Fruit fly (Drosophila melanogaster): ENCODE results near the gene Sxl.
A peak's percentile ranks its signal among the peaks of the same experiment; 100 is the strongest.

Sxl gene

DNA sequence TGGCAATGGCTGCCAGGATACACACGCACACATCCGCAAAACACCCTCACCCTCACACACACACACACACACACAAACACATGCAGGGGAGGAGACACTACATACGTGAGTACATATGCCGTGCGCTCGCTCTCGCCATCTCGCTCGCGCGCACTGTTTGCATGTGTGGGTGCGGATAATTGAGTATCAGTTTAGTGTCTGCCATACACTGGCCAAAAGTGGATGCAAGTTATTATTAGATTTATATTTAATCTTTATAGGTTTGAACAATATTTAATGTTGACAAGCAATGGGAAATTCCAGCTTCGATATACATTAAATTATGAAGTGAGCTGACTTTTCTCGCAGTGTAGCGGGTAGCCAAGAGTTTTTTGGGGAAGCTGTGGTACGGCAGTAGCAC lies 19.9 kb upstream of the Sxl start (continued):
- TF ChIP-seq oc (tag; optimal IDR thresholded peaks at IDR 0.05) (peak; percentile 13), CG2199 (GFP tag; IDR thresholded peaks at IDR 0.05) (no peak), CG8478 (optimal IDR thresholded peaks at IDR 0.05) (no peak), CG11456 (GFP tag; IDR thresholded peaks at IDR 0.05) (no peak), ase (GFP tag; IDR thresholded peaks at IDR 0.05) (0 out of 3 replicates have a peak, but pooled peaks have one; percentile 48), E2f2 (GFP tag; IDR thresholded peaks at IDR 0.05) (0 out of 2 replicates have a peak, but pooled peaks have one; percentile 23), Lim3 (GFP tag; IDR thresholded peaks at IDR 0.05) (no peak), ci (GFP tag; IDR thresholded peaks at IDR 0.05) (peak; percentile 75), CG7928 (GFP tag; optimal IDR thresholded peaks at IDR 0.05) (no peak), ab (GFP tag; optimal IDR thresholded peaks at IDR 0.05) (no peak), CG11085 (GFP tag; IDR thresholded peaks at IDR 0.05) (peak; percentile 56; the same call in 1 of the 2 replicates), MTF-1 (GFP tag; optimal IDR thresholded peaks at IDR 0.05; ENCODE audit: borderline replicate concordance) (peak; percentile 15), ken (GFP tag; IDR thresholded peaks at IDR 0.05) (peak; percentile 59; the same call in 1 of the 3 replicates), CG17912 (GFP tag; optimal IDR thresholded peaks at IDR 0.05) (no peak), CG1602 (GFP tag; optimal IDR thresholded peaks at IDR 0.05) (peak; percentile 31), tll (GFP tag; optimal IDR thresholded peaks at IDR 0.05) (peak in 1 of 2 experiments; percentile 2), CG1603 (tag; optimal IDR thresholded peaks at IDR 0.05) (peak; percentile 82), danr (GFP tag; IDR thresholded peaks at IDR 0.05) (0 out of 2 replicates have a peak, but pooled peaks have one; percentile 15), Fer1 (GFP tag; optimal IDR thresholded peaks at IDR 0.05) (peak; percentile 81), CG17328 (GFP tag; IDR thresholded peaks at IDR 0.05) (peak; percentile 57), Gug (GFP tag; IDR thresholded peaks at IDR 0.05) (peak; percentile 32; the same call in 1 of the 4 replicates), knrl (GFP tag; IDR thresholded peaks at IDR 0.05; ENCODE audit: partially characterized antibody) (no peak), gt (GFP tag; IDR thresholded peaks at IDR 0.05) (no peak), Fer2 (tag; optimal IDR thresholded peaks at IDR 0.05) (peak; percentile 32), dimm (GFP tag; IDR thresholded peaks at IDR 0.05) (no peak), CG5245 (GFP tag; optimal IDR thresholded peaks at IDR 0.05) (peak; percentile 33), CG14710 (tag; optimal IDR thresholded peaks at IDR 0.05) (peak; percentile 60), CG6175 (GFP tag; IDR thresholded peaks at IDR 0.05) (no peak), CG15696 (tag; optimal IDR thresholded peaks at IDR 0.05) (peak; percentile 85), hbn (GFP tag; IDR thresholded peaks at IDR 0.05; ENCODE audit: partially characterized antibody) (no peak), phol (tag; optimal IDR thresholded peaks at IDR 0.05) (peak; percentile 78), CG17186 (GFP tag; optimal IDR thresholded peaks at IDR 0.05) (no peak), CG30020 (tag; optimal IDR thresholded peaks at IDR 0.05) (peak; percentile 12), CG1832 (GFP tag; optimal IDR thresholded peaks at IDR 0.05) (peak; percentile 24), sr (GFP tag; IDR thresholded peaks at IDR 0.05) (no peak), CG17802 (tag; optimal IDR thresholded peaks at IDR 0.05) (peak; percentile 14), Stat92E (GFP tag; optimal IDR thresholded peaks at IDR 0.05) (no peak), CG42726 (GFP tag; IDR thresholded peaks at IDR 0.05; ENCODE audit: partially characterized antibody) (no peak), gcm2 (GFP tag; optimal IDR thresholded peaks at IDR 0.05) (no peak), emc (GFP tag; optimal IDR thresholded peaks at IDR 0.05) (no peak), Ets97D (GFP tag; optimal IDR thresholded peaks at IDR 0.05) (no peak), CG43689 (GFP tag; IDR thresholded peaks at IDR 0.05) (no peak), CG10209 (GFP tag; optimal IDR thresholded peaks at IDR 0.05) (peak; percentile 57), hkb (optimal IDR thresholded peaks at IDR 0.05) (no peak), hkb (GFP tag; IDR thresholded peaks at IDR 0.05) (peak; percentile 71), Ada2b (GFP tag; IDR thresholded peaks at IDR 0.05) (peak; percentile 68), amos (GFP tag; IDR thresholded peaks at IDR 0.05; ENCODE audit: partially characterized antibody) (no peak), CG34422 (GFP tag; IDR thresholded peaks at IDR 0.05) (peak; percentile 49; the same call in 1 of the 3 replicates), CG32772 (GFP tag; IDR thresholded peaks at IDR 0.05) (peak; percentile 59), Tbp (GFP tag; optimal IDR thresholded peaks at IDR 0.05) (no peak), inv (GFP tag; IDR thresholded peaks at IDR 0.05; ENCODE audit: partially characterized antibody) (no peak)
